Worm (Caenorhabditis elegans): ENCODE results near the gene ostb-1.
A peak's percentile ranks its signal among the peaks of the same experiment; 100 is the strongest.

ostb-1 gene

ce11 chrII:7864207-7864606 lies at the start of gene ostb-1:
TSS of gene ostb-1 (plus strand) at chrII:7864507.
- TF ChIP-seq klf-2 (GFP tag; conservative IDR thresholded peaks at IDR 0.05) (no peak), med-1 (GFP tag; optimal IDR thresholded peaks at IDR 0.05; ENCODE audit: insufficient read depth) (no peak), ztf-29 (GFP tag; IDR thresholded peaks at IDR 0.05) (no peak), tab-1 (GFP tag; IDR thresholded peaks at IDR 0.05) (no peak), ztf-23 (GFP tag; IDR thresholded peaks at IDR 0.05) (no peak), cog-1 (tag; optimal IDR thresholded peaks at IDR 0.05) (no peak), ref-1 (GFP tag; conservative IDR thresholded peaks at IDR 0.05) (no peak), flt-1 (GFP tag; IDR thresholded peaks at IDR 0.05) (no peak), T22C8.4 (GFP tag; IDR thresholded peaks at IDR 0.05) (no peak)

- no peak for TF ChIP-seq ztf-29 (GFP tag; IDR thresholded peaks at IDR 0.05)
- TF ChIP-seq med-1 (GFP tag; optimal IDR thresholded peaks at IDR 0.05; ENCODE audit: insufficient read depth), result no peak
- TF ChIP-seq ref-1 (GFP tag; conservative IDR thresholded peaks at IDR 0.05), result no peak
- TF ChIP-seq tab-1 (GFP tag; IDR thresholded peaks at IDR 0.05), result no peak
- TF ChIP-seq flt-1 (GFP tag; IDR thresholded peaks at IDR 0.05), result no peak
- TF ChIP-seq cog-1 (tag; optimal IDR thresholded peaks at IDR 0.05), result no peak
- no peak for TF ChIP-seq klf-2 (GFP tag; conservative IDR thresholded peaks at IDR 0.05)
- TF ChIP-seq T22C8.4 (GFP tag; IDR thresholded peaks at IDR 0.05), result no peak
- TF ChIP-seq ztf-23 (GFP tag; IDR thresholded peaks at IDR 0.05), result no peak
These were observed 49.4 kb upstream of the ostb-1 start for ce11 chrII:7814915-7815314.

ce11 chrII:7815406-7815805 lies 48.9 kb upstream of the ostb-1 start:
- no peak for TF ChIP-seq ref-1 (GFP tag; conservative IDR thresholded peaks at IDR 0.05)
- no peak for TF ChIP-seq cog-1 (tag; optimal IDR thresholded peaks at IDR 0.05)
- TF ChIP-seq ztf-29 (GFP tag; IDR thresholded peaks at IDR 0.05), result no peak
- TF ChIP-seq med-1 (GFP tag; optimal IDR thresholded peaks at IDR 0.05; ENCODE audit: insufficient read depth), result no peak

ce11 chrII:7816163-7816776 lies 48.0 kb upstream of the ostb-1 start, which contains the start of gene cki-2:
TSS of gene cki-2 (plus strand) at chrII:7816499.
- TF ChIP-seq T22C8.4 (GFP tag; IDR thresholded peaks at IDR 0.05) (peak; percentile 37; the same call in 1 of the 2 replicates), ztf-23 (GFP tag; IDR thresholded peaks at IDR 0.05) (no peak)

- TF ChIP-seq T22C8.4 (GFP tag; IDR thresholded peaks at IDR 0.05) (no peak), ztf-23 (GFP tag; IDR thresholded peaks at IDR 0.05) (no peak), klf-2 (GFP tag; conservative IDR thresholded peaks at IDR 0.05) (no peak), cog-1 (tag; optimal IDR thresholded peaks at IDR 0.05) (no peak), ref-1 (GFP tag; conservative IDR thresholded peaks at IDR 0.05) (no peak), tab-1 (GFP tag; IDR thresholded peaks at IDR 0.05) (no peak), flt-1 (GFP tag; IDR thresholded peaks at IDR 0.05) (no peak), med-1 (GFP tag; optimal IDR thresholded peaks at IDR 0.05; ENCODE audit: insufficient read depth) (no peak), ztf-29 (GFP tag; IDR thresholded peaks at IDR 0.05) (no peak)
These were observed 46.7 kb upstream of the ostb-1 start for ce11 chrII:7817580-7817979.

- no peak for TF ChIP-seq tab-1 (GFP tag; IDR thresholded peaks at IDR 0.05)
- TF ChIP-seq cog-1 (tag; optimal IDR thresholded peaks at IDR 0.05), result no peak
- no peak for TF ChIP-seq ztf-23 (GFP tag; IDR thresholded peaks at IDR 0.05)
- TF ChIP-seq med-1 (GFP tag; optimal IDR thresholded peaks at IDR 0.05; ENCODE audit: insufficient read depth), result no peak
- TF ChIP-seq ref-1 (GFP tag; conservative IDR thresholded peaks at IDR 0.05), result no peak
- no peak for TF ChIP-seq ztf-29 (GFP tag; IDR thresholded peaks at IDR 0.05)
These were observed 44.9 kb upstream of the ostb-1 start for ce11 chrII:7819359-7819758.

- TF ChIP-seq ref-1 (GFP tag; conservative IDR thresholded peaks at IDR 0.05) (no peak), tab-1 (GFP tag; IDR thresholded peaks at IDR 0.05) (no peak), ztf-29 (GFP tag; IDR thresholded peaks at IDR 0.05) (no peak), med-1 (GFP tag; optimal IDR thresholded peaks at IDR 0.05; ENCODE audit: insufficient read depth) (no peak), klf-2 (GFP tag; conservative IDR thresholded peaks at IDR 0.05) (no peak), cog-1 (tag; optimal IDR thresholded peaks at IDR 0.05) (no peak), T22C8.4 (GFP tag; IDR thresholded peaks at IDR 0.05) (no peak), flt-1 (GFP tag; IDR thresholded peaks at IDR 0.05) (no peak)
These were observed 41.9 kb upstream of the ostb-1 start, which contains the start of gene irld-47 for ce11 chrII:7822454-7822853. TSS of gene irld-47 (minus strand) at chrII:7822554.

- TF ChIP-seq klf-2 (GFP tag; conservative IDR thresholded peaks at IDR 0.05) (no peak), ztf-29 (GFP tag; IDR thresholded peaks at IDR 0.05) (no peak), ztf-23 (GFP tag; IDR thresholded peaks at IDR 0.05) (no peak), cog-1 (tag; optimal IDR thresholded peaks at IDR 0.05) (no peak), med-1 (GFP tag; optimal IDR thresholded peaks at IDR 0.05; ENCODE audit: insufficient read depth) (no peak), tab-1 (GFP tag; IDR thresholded peaks at IDR 0.05) (no peak), flt-1 (GFP tag; IDR thresholded peaks at IDR 0.05) (no peak), T22C8.4 (GFP tag; IDR thresholded peaks at IDR 0.05) (no peak), ref-1 (GFP tag; conservative IDR thresholded peaks at IDR 0.05) (no peak)
These were observed 39.2 kb upstream of the ostb-1 start, which contains the start of gene srw-62 for ce11 chrII:7825107-7825506. TSS of gene srw-62 (plus strand) at chrII:7825407.

- TF ChIP-seq T22C8.4 (GFP tag; IDR thresholded peaks at IDR 0.05), result no peak
- no peak for TF ChIP-seq ztf-23 (GFP tag; IDR thresholded peaks at IDR 0.05)
- no peak for TF ChIP-seq med-1 (GFP tag; optimal IDR thresholded peaks at IDR 0.05; ENCODE audit: insufficient read depth)
- TF ChIP-seq klf-2 (GFP tag; conservative IDR thresholded peaks at IDR 0.05), result no peak
- TF ChIP-seq ref-1 (GFP tag; conservative IDR thresholded peaks at IDR 0.05), result no peak
- TF ChIP-seq tab-1 (GFP tag; IDR thresholded peaks at IDR 0.05), result no peak
- no peak for TF ChIP-seq flt-1 (GFP tag; IDR thresholded peaks at IDR 0.05)
- no peak for TF ChIP-seq ztf-29 (GFP tag; IDR thresholded peaks at IDR 0.05)
- TF ChIP-seq cog-1 (tag; optimal IDR thresholded peaks at IDR 0.05), result no peak
These were observed 36.4 kb upstream of the ostb-1 start for ce11 chrII:7827883-7828282.

- TF ChIP-seq klf-2 (GFP tag; conservative IDR thresholded peaks at IDR 0.05) (no peak), tab-1 (GFP tag; IDR thresholded peaks at IDR 0.05) (no peak)
These were observed 34.7 kb upstream of the ostb-1 start for ce11 chrII:7829616-7830015.
